Worm (Caenorhabditis elegans): ENCODE results near the gene reps-1.
A peak's percentile ranks its signal among the peaks of the same experiment; 100 is the strongest.

reps-1 gene

ce11 chrV:18957267-18957843 lies 32.9 kb downstream of the reps-1 start, which contains the start of gene hrg-10:
hrg-10 (minus strand) TSS chrV:18957317.
- TF ChIP-seq ref-1 (GFP tag; conservative IDR thresholded peaks at IDR 0.05): no peak
- no peak for TF ChIP-seq klf-2 (GFP tag; conservative IDR thresholded peaks at IDR 0.05)
- no peak for TF ChIP-seq flt-1 (GFP tag; IDR thresholded peaks at IDR 0.05)
- no peak for TF ChIP-seq cog-1 (tag; optimal IDR thresholded peaks at IDR 0.05)
- no peak for TF ChIP-seq ztf-23 (GFP tag; IDR thresholded peaks at IDR 0.05)
- TF ChIP-seq T22C8.4 (GFP tag; IDR thresholded peaks at IDR 0.05): no peak
- TF ChIP-seq med-1 (GFP tag; optimal IDR thresholded peaks at IDR 0.05; ENCODE audit: insufficient read depth): no peak
- no peak for TF ChIP-seq ztf-29 (GFP tag; IDR thresholded peaks at IDR 0.05)
- no peak for TF ChIP-seq tab-1 (GFP tag; IDR thresholded peaks at IDR 0.05)

ce11 chrV:18940826-18941225 lies 49.5 kb downstream of the reps-1 start:
- TF ChIP-seq T22C8.4 (GFP tag; IDR thresholded peaks at IDR 0.05): peak; percentile 93

ce11 chrV:18940341-18940740 lies 50.0 kb downstream of the reps-1 start, which contains the start of gene Y80D3A.8:
Y80D3A.8 (plus strand) TSS chrV:18940641.
- no peak for TF ChIP-seq T22C8.4 (GFP tag; IDR thresholded peaks at IDR 0.05)
- TF ChIP-seq ztf-23 (GFP tag; IDR thresholded peaks at IDR 0.05): no peak
- no peak for TF ChIP-seq flt-1 (GFP tag; IDR thresholded peaks at IDR 0.05)

ce11 chrV:18937578-18937977 lies 52.7 kb downstream of the reps-1 start:
- no peak for TF ChIP-seq tab-1 (GFP tag; IDR thresholded peaks at IDR 0.05)
- TF ChIP-seq flt-1 (GFP tag; IDR thresholded peaks at IDR 0.05): no peak
- TF ChIP-seq ztf-23 (GFP tag; IDR thresholded peaks at IDR 0.05): no peak
